Worm (Caenorhabditis elegans): ENCODE results near the gene Y70C5A.3.
"Not testable (repeated sequence)": the region's sequence is repeated elsewhere in the genome, so short reads cannot be mapped to it uniquely, and the experiment has no call there.

Y70C5A.3 gene

ce11 chrV:16649200-16649599, 28.5 kb upstream of the Y70C5A.3 start, which contains the start of gene W06G6.11:
Gene W06G6.11, minus strand, starts transcription at chrV:16649300.
- not testable (repeated sequence) for TF ChIP-seq nhr-12, nhr-47, nhr-237 (tag; optimal IDR thresholded peaks at IDR 0.05)

- TF ChIP-seq irx-1 (tag; optimal IDR thresholded peaks at IDR 0.05) = no peak
- TF ChIP-seq nhr-85 (tag) = peak; percentile 6
- TF ChIP-seq ama-1 (optimal IDR thresholded peaks at IDR 0.05) = no peak
- TF ChIP-seq ceh-90 (tag; optimal IDR thresholded peaks at IDR 0.05) = no peak
- TF ChIP-seq zip-4 (GFP tag; optimal IDR thresholded peaks at IDR 0.05) = no peak
These were observed 27.7 kb upstream of the Y70C5A.3 start, which contains the start of gene W06G6.20 for ce11 chrV:16648317-16649018. Gene W06G6.20, minus strand, starts transcription at chrV:16648367.

ce11 chrV:16647093-16647492, 26.4 kb upstream of the Y70C5A.3 start, which contains the start of gene W06G6.10:
Gene W06G6.10, minus strand, starts transcription at chrV:16647193.
- no peak for TF ChIP-seq egl-27 (tag; optimal IDR thresholded peaks at IDR 0.05)
- TF ChIP-seq efl-1 (optimal IDR thresholded peaks at IDR 0.05) = no peak
- peak in 1 of 2 experiments; percentile 10 for TF ChIP-seq efl-1 (GFP tag; optimal IDR thresholded peaks at IDR 0.05 in 1 of 2)
- no peak for TF ChIP-seq nhr-77 (tag; optimal IDR thresholded peaks at IDR 0.05)
- no peak for TF ChIP-seq zip-4 (GFP tag; optimal IDR thresholded peaks at IDR 0.05)
- no peak for TF ChIP-seq unc-62 (GFP tag; optimal IDR thresholded peaks at IDR 0.05)

ce11 chrV:16646372-16646771, 25.6 kb upstream of the Y70C5A.3 start, which contains the start of gene W06G6.9:
Gene W06G6.9, minus strand, starts transcription at chrV:16646472.
- TF ChIP-seq aly-2 (tag; optimal IDR thresholded peaks at IDR 0.05) (no peak), C16A3.4 (tag; optimal IDR thresholded peaks at IDR 0.05) (no peak)

- TF ChIP-seq egl-13 (tag; optimal IDR thresholded peaks at IDR 0.05) (no peak), efl-1 (optimal IDR thresholded peaks at IDR 0.05) (no peak), efl-1 (GFP tag; optimal IDR thresholded peaks at IDR 0.05 in 1 of 2) (no peak), pqm-1 (tag; optimal IDR thresholded peaks at IDR 0.05) (no peak), lin-13 (GFP tag; optimal IDR thresholded peaks at IDR 0.05) (no peak), nhr-237 (tag; optimal IDR thresholded peaks at IDR 0.05) (no peak), unc-98 (GFP tag; IDR thresholded peaks at IDR 0.05) (no peak), nhr-85 (tag) (no peak), efl-3 (GFP tag; optimal IDR thresholded peaks at IDR 0.05) (no peak), ztf-11 (tag; optimal IDR thresholded peaks at IDR 0.05) (no peak), zag-1 (tag; optimal IDR thresholded peaks at IDR 0.05) (no peak), nhr-77 (tag; optimal IDR thresholded peaks at IDR 0.05) (no peak), unc-130 (tag; optimal IDR thresholded peaks at IDR 0.05) (no peak), ama-1 (optimal IDR thresholded peaks at IDR 0.05) (no peak)
These were observed 24.6 kb upstream of the Y70C5A.3 start, which contains the start of gene W06G6.17 for ce11 chrV:16645201-16645940. Gene W06G6.17, minus strand, starts transcription at chrV:16645251.

- TF ChIP-seq xbp-1 (tag; optimal IDR thresholded peaks at IDR 0.05) (no peak), ceh-63 (GFP tag; optimal IDR thresholded peaks at IDR 0.05) (no peak), nhr-19 (GFP tag; conservative IDR thresholded peaks at IDR 0.05) (no peak), jun-1 (tag; optimal IDR thresholded peaks at IDR 0.05) (no peak), pax-3 (tag; optimal IDR thresholded peaks at IDR 0.05) (no peak), mdl-1 (tag; optimal IDR thresholded peaks at IDR 0.05) (no peak), alr-1 (tag; optimal IDR thresholded peaks at IDR 0.05; ENCODE audit: borderline replicate concordance) (no peak), egl-27 (tag; optimal IDR thresholded peaks at IDR 0.05) (no peak), grh-1 (GFP tag; IDR thresholded peaks at IDR 0.05) (no peak), aha-1 (tag; optimal IDR thresholded peaks at IDR 0.05) (no peak), ceh-90 (tag; optimal IDR thresholded peaks at IDR 0.05) (no peak), fkh-8 (tag; optimal IDR thresholded peaks at IDR 0.05) (no peak), fos-1 (tag; optimal IDR thresholded peaks at IDR 0.05) (no peak), unc-62 (GFP tag; optimal IDR thresholded peaks at IDR 0.05) (no peak), lin-35 (GFP tag; optimal IDR thresholded peaks at IDR 0.05) (no peak), F16B12.6 (tag; optimal IDR thresholded peaks at IDR 0.05) (no peak), nhr-90 (tag; optimal IDR thresholded peaks at IDR 0.05; ENCODE audit: poor library complexity) (no peak), sup-37 (GFP tag; optimal IDR thresholded peaks at IDR 0.05) (no peak), hlh-17 (GFP tag; optimal IDR thresholded peaks at IDR 0.05; ENCODE audit: borderline replicate concordance) (no peak)
These were observed 22.8 kb upstream of the Y70C5A.3 start, which contains the start of gene srw-77 for ce11 chrV:16643558-16643957. Gene srw-77, minus strand, starts transcription at chrV:16643658.

Measured in whole organism, L1 larva.